Fruit fly (Drosophila melanogaster) whole organism, embryonic: Measurements from ENCODE around the gene rut.

ENCODE experiments used
- Atf3 ChIP-seq: fragments of 200-800 bp; sonication (Bioruptor generic); optimal IDR thresholded peaks from 3 replicates; lab custom pipeline; 2016; ENCODE audit warnings: missing biosample characterization, missing genetic modification characterization
- Atf6 ChIP-seq: fragments of 200-800 bp; sonication (Bioruptor generic); IDR thresholded peaks from 2 replicates; pipeline ENCODE4 v1.3.6; 2022; ENCODE audit warnings: missing biosample characterization, missing genetic modification characterization
- C15 ChIP-seq: fragments of 200-800 bp; sonication (Bioruptor generic); IDR thresholded peaks from 3 replicates; pipeline ENCODE4 v1.3.6; 2022; ENCODE audit warnings: missing biosample characterization, missing genetic modification characterization
- CG10209 ChIP-seq: fragments of 200-800 bp; sonication (Bioruptor generic); optimal IDR thresholded peaks from 3 replicates; lab custom pipeline; 2017; ENCODE audit warnings: missing biosample characterization, mild to moderate bottlenecking, missing genetic modification characterization, missing genetic modification reagents
- CG10366 ChIP-seq: fragments of 200-800 bp; sonication (Bioruptor generic); IDR thresholded peaks from 2 replicates; pipeline ENCODE4 v1.3.6; 2022; ENCODE audit warnings: missing biosample characterization, missing genetic modification characterization
- CG10565 ChIP-seq: fragments of 200-800 bp; sonication (Bioruptor generic); optimal IDR thresholded peaks from 3 replicates; lab custom pipeline; 2016; ENCODE audit warnings: missing biosample characterization, mild to moderate bottlenecking, missing genetic modification characterization
- CG13123 ChIP-seq: fragments of 200-800 bp; sonication (Bioruptor generic); optimal IDR thresholded peaks from 2 replicates; lab custom pipeline; 2016; ENCODE audit warnings: missing biosample characterization, missing genetic modification characterization
- CG13894 ChIP-seq: fragments of 200-800 bp; sonication (Bioruptor generic); optimal IDR thresholded peaks from 3 replicates; lab custom pipeline; 2018; ENCODE audit warnings: missing biosample characterization, mild to moderate bottlenecking, missing genetic modification characterization, moderate library complexity
- CG14050 ChIP-seq: fragments of 200-800 bp; sonication (Bioruptor generic); IDR thresholded peaks from 3 replicates; pipeline ENCODE4 v1.3.6; 2022; ENCODE audit warnings: missing biosample characterization, missing genetic modification characterization
- CG15479 ChIP-seq: fragments of 200-800 bp; sonication (Bioruptor generic); optimal IDR thresholded peaks from 3 replicates; lab custom pipeline; 2019; ENCODE audit warnings: missing biosample characterization, mild to moderate bottlenecking, missing genetic modification characterization, moderate library complexity
- CG15601 ChIP-seq: fragments of 200-800 bp; sonication (Bioruptor generic); optimal IDR thresholded peaks from 3 replicates; lab custom pipeline; 2019; ENCODE audit warnings: missing biosample characterization, mild to moderate bottlenecking, missing genetic modification characterization, moderate library complexity
- CG15696 ChIP-seq: fragments of 200-800 bp; sonication (Bioruptor generic); optimal IDR thresholded peaks from 2 replicates; lab custom pipeline; 2019; ENCODE audit warnings: missing biosample characterization, mild to moderate bottlenecking, missing genetic modification characterization, moderate library complexity
- CG16779 ChIP-seq: fragments of 200-800 bp; sonication (Bioruptor generic); IDR thresholded peaks from 2 replicates; pipeline ENCODE4 v1.3.6; 2022; ENCODE audit warnings: missing biosample characterization, missing genetic modification characterization
- CG17361 ChIP-seq: fragments of 200-800 bp; sonication (Bioruptor generic); IDR thresholded peaks from 3 replicates; pipeline ENCODE4 v1.3.6; 2022; ENCODE audit warnings: missing biosample characterization, missing genetic modification characterization
- CG2116 ChIP-seq: fragments of 200-800 bp; sonication (Bioruptor generic); optimal IDR thresholded peaks from 3 replicates; lab custom pipeline; 2018; ENCODE audit warnings: missing biosample characterization, mild to moderate bottlenecking, missing genetic modification characterization
- CG3065 ChIP-seq: fragments of 200-800 bp; sonication (Bioruptor generic); optimal IDR thresholded peaks from 2 replicates; lab custom pipeline; 2016; ENCODE audit warnings: missing biosample characterization, missing genetic modification characterization
- CG31224 ChIP-seq: fragments of 200-800 bp; sonication (Bioruptor generic); IDR thresholded peaks from 2 replicates; pipeline ENCODE4 v1.3.6; 2022; ENCODE audit warnings: missing biosample characterization, missing genetic modification characterization
- CG31441 ChIP-seq: fragments of 200-800 bp; sonication (Bioruptor generic); IDR thresholded peaks from 2 replicates; pipeline ENCODE4 v1.3.6; 2022; ENCODE audit warnings: missing biosample characterization, missing genetic modification characterization
- CG34224 ChIP-seq: fragments of 200-800 bp; sonication (Bioruptor generic); IDR thresholded peaks from 3 replicates; pipeline ENCODE4 v1.3.6; 2022; ENCODE audit warnings: missing biosample characterization, missing genetic modification characterization; ENCODE audit not compliant: partially characterized antibody
- CG4404 ChIP-seq: fragments of 200-800 bp; sonication (Bioruptor generic); IDR thresholded peaks from 2 replicates; pipeline ENCODE4 v1.3.6; 2022; ENCODE audit warnings: missing biosample characterization, missing genetic modification characterization
- CG8089 ChIP-seq: fragments of 200-800 bp; sonication (Bioruptor generic); optimal IDR thresholded peaks from 3 replicates; lab custom pipeline; 2016; ENCODE audit warnings: missing biosample characterization, missing genetic modification characterization
- CHES-1-like ChIP-seq: fragments of 200-800 bp; sonication (Bioruptor generic); optimal IDR thresholded peaks from 2 replicates; lab custom pipeline; 2016; ENCODE audit warnings: missing biosample characterization, missing genetic modification characterization
- Dll ChIP-seq: fragments of 200-800 bp; sonication (Bioruptor generic); IDR thresholded peaks from 4 replicates; pipeline ENCODE4 v1.3.6; 2022; ENCODE audit warnings: missing biosample characterization, missing genetic modification characterization; ENCODE audit not compliant: partially characterized antibody
- Dref ChIP-seq: fragments of 200-800 bp; sonication (Bioruptor generic); IDR thresholded peaks from 2 replicates; pipeline ENCODE4 v1.3.6; 2022; ENCODE audit warnings: missing biosample characterization, missing genetic modification characterization
- Drgx ChIP-seq: fragments of 200-800 bp; sonication (Bioruptor generic); IDR thresholded peaks from 2 replicates; pipeline ENCODE4 v1.3.6; 2022; ENCODE audit warnings: missing biosample characterization, missing genetic modification characterization
- Fer2 ChIP-seq: fragments of 200-800 bp; sonication (Bioruptor generic); optimal IDR thresholded peaks from 2 replicates; lab custom pipeline; 2018; ENCODE audit warnings: missing biosample characterization, mild to moderate bottlenecking, missing genetic modification characterization, moderate library complexity
- Fer3 ChIP-seq: fragments of 200-800 bp; sonication (Bioruptor generic); optimal IDR thresholded peaks from 2 replicates; lab custom pipeline; 2018; ENCODE audit warnings: missing biosample characterization, mild to moderate bottlenecking, missing genetic modification characterization, moderate library complexity
- GATAe ChIP-seq: fragments of 200-800 bp; sonication (Bioruptor generic); conservative IDR thresholded peaks from 2 replicates; pipeline ENCODE4 v1.3.6; 2022; ENCODE audit warnings: missing biosample characterization, missing genetic modification characterization
- HmgD ChIP-seq: fragments of 200-800 bp; sonication (Bioruptor generic); optimal IDR thresholded peaks from 3 replicates; lab custom pipeline; 2016; ENCODE audit warnings: missing biosample characterization, missing genetic modification characterization
- MBD-R2 ChIP-seq: fragments of 200-800 bp; sonication (Bioruptor generic); IDR thresholded peaks from 2 replicates; pipeline ENCODE4 v1.3.6; 2022; ENCODE audit warnings: missing biosample characterization, missing genetic modification characterization
- Mes4 ChIP-seq: fragments of 200-800 bp; sonication (Bioruptor generic); optimal IDR thresholded peaks from 2 replicates; lab custom pipeline; 2016; ENCODE audit warnings: missing biosample characterization, missing genetic modification characterization
- Nf-YB ChIP-seq: fragments of 200-800 bp; sonication (Bioruptor generic); optimal IDR thresholded peaks from 3 replicates; lab custom pipeline; 2019; ENCODE audit warnings: missing biosample characterization, mild to moderate bottlenecking, missing genetic modification characterization, moderate library complexity
- PHDP ChIP-seq: fragments of 200-800 bp; sonication (Bioruptor generic); optimal IDR thresholded peaks from 3 replicates; lab custom pipeline; 2018; ENCODE audit warnings: missing biosample characterization, mild to moderate bottlenecking, missing genetic modification characterization, moderate library complexity
- TFAM ChIP-seq: fragments of 200-800 bp; sonication (Bioruptor generic); optimal IDR thresholded peaks from 2 replicates; lab custom pipeline; 2017; ENCODE audit warnings: missing biosample characterization, missing genetic modification characterization, inconsistent platforms
- Tbp ChIP-seq: fragments of >200 bp; optimal IDR thresholded peaks from 2 replicates; lab custom pipeline; 2018; ENCODE audit warnings: missing biosample characterization, missing genetic modification characterization
- cad ChIP-seq: fragments of >200 bp; optimal IDR thresholded peaks from 2 replicates; lab custom pipeline; 2017; ENCODE audit warnings: missing biosample characterization, missing genetic modification characterization
- chif ChIP-seq, 2 experiments: fragments of 200-800 bp; sonication (Bioruptor generic); optimal IDR thresholded peaks; 3 replicates each; lab custom pipeline; 2016; ENCODE audit warnings: missing biosample characterization in 2 of 2, missing genetic modification characterization in 2 of 2
- chinmo ChIP-seq: fragments of 200-800 bp; sonication (Bioruptor generic); IDR thresholded peaks from 4 replicates; pipeline ENCODE4 v1.3.6; 2022; ENCODE audit warnings: missing biosample characterization, missing genetic modification characterization; ENCODE audit not compliant: partially characterized antibody
- cwo ChIP-seq: fragments of 200-800 bp; sonication (Bioruptor generic); optimal IDR thresholded peaks from 3 replicates; lab custom pipeline; 2017; ENCODE audit warnings: missing biosample characterization, missing genetic modification characterization, mild to moderate bottlenecking, moderate library complexity, missing genetic modification reagents
- da ChIP-seq: fragments of 200-800 bp; sonication (Bioruptor generic); optimal IDR thresholded peaks from 2 replicates; lab custom pipeline; 2016; ENCODE audit warnings: missing biosample characterization, missing genetic modification characterization
- fd3F ChIP-seq: fragments of 200-800 bp; sonication (Bioruptor generic); optimal IDR thresholded peaks from 2 replicates; lab custom pipeline; 2018; ENCODE audit warnings: missing biosample characterization, mild to moderate bottlenecking, missing genetic modification characterization, moderate library complexity
- her ChIP-seq: fragments of 200-800 bp; sonication (Bioruptor generic); optimal IDR thresholded peaks from 2 replicates; lab custom pipeline; 2016; ENCODE audit warnings: missing biosample characterization, missing genetic modification characterization
- kah ChIP-seq: fragments of 200-800 bp; sonication (Bioruptor generic); optimal IDR thresholded peaks from 2 replicates; lab custom pipeline; 2018; ENCODE audit warnings: missing biosample characterization, mild to moderate bottlenecking, missing genetic modification characterization
- kni ChIP-seq: fragments of 200-800 bp; sonication (Bioruptor generic); optimal IDR thresholded peaks from 3 replicates; lab custom pipeline; 2017; ENCODE audit warnings: mild to moderate bottlenecking, missing biosample characterization, missing genetic modification reagents, missing genetic modification characterization
- mirr ChIP-seq: fragments of 200-800 bp; sonication (Bioruptor generic); optimal IDR thresholded peaks from 3 replicates; lab custom pipeline; 2018; ENCODE audit warnings: missing biosample characterization, mild to moderate bottlenecking, missing genetic modification characterization
- nom ChIP-seq: fragments of 200-800 bp; sonication (Bioruptor generic); optimal IDR thresholded peaks from 2 replicates; lab custom pipeline; 2017; ENCODE audit warnings: missing biosample characterization, missing genetic modification characterization, mild to moderate bottlenecking, moderate library complexity, missing genetic modification reagents
- scrt ChIP-seq: fragments of 200-800 bp; sonication (Bioruptor generic); optimal IDR thresholded peaks from 2 replicates; lab custom pipeline; 2018; ENCODE audit warnings: missing biosample characterization, mild to moderate bottlenecking, missing genetic modification characterization, moderate library complexity
- so ChIP-seq: fragments of 200-800 bp; sonication (Bioruptor generic); IDR thresholded peaks from 3 replicates; pipeline ENCODE4 v1.3.6; 2022; ENCODE audit warnings: missing biosample characterization, missing genetic modification characterization
- tna ChIP-seq: fragments of 200-800 bp; sonication (Bioruptor generic); IDR thresholded peaks from 2 replicates; pipeline ENCODE4 v1.3.6; 2022; ENCODE audit warnings: missing biosample characterization, missing genetic modification characterization; ENCODE audit not compliant: partially characterized antibody
- zfh2 ChIP-seq: fragments of 200-800 bp; sonication (Bioruptor generic); optimal IDR thresholded peaks from 2 replicates; lab custom pipeline; 2016; ENCODE audit warnings: missing biosample characterization, missing genetic modification characterization

rut gene

dm6 chrX:14825922-14826617 lies at the start of gene rut (continued):
- TF ChIP-seq CG10565 (GFP tag; lab: Kevin White, UChicago) (no peak), so (GFP tag; lab: Robert Waterston, UW) (no peak), Dref (GFP tag; lab: Robert Waterston, UW) (peak; percentile 63), CG16779 (no peak; the same call in 1 of the 2 replicates), CG17361 (GFP tag; lab: Robert Waterston, UW) (no peak), CG3065 (GFP tag; lab: Kevin White, UChicago) (no peak), GATAe (GFP tag; lab: Robert Waterston, UW) (no peak), Tbp (GFP tag; lab: Kevin White, UChicago) (no peak), CG13894 (tag; lab: Kevin White, UChicago) (peak; percentile 20), zfh2 (peak; percentile 8), Mes4 (GFP tag; lab: Kevin White, UChicago) (no peak), fd3F (GFP tag; lab: Kevin White, UChicago) (no peak), chinmo (GFP tag; lab: Robert Waterston, UW) (peak; percentile 97), Nf-YB (GFP tag; lab: Kevin White, UChicago) (no peak), Atf3 (GFP tag; lab: Kevin White, UChicago) (no peak), CG15601 (tag; lab: Kevin White, UChicago) (no peak), scrt (GFP tag; lab: Kevin White, UChicago) (no peak), Fer2 (tag; lab: Kevin White, UChicago) (no peak), CG8089 (no peak), CG15696 (no peak), MBD-R2 (GFP tag; lab: Robert Waterston, UW) (peak; percentile 43; the same call in 1 of the 2 replicates), CG2116 (GFP tag; lab: Kevin White, UChicago) (peak; percentile 17), CG31224 (GFP tag; lab: Robert Waterston, UW) (no peak), CG10366 (GFP tag; lab: Robert Waterston, UW) (peak; percentile 22; the same call in 1 of the 2 replicates), CG34224 (GFP tag; lab: Robert Waterston, UW) (peak; percentile 89), mirr (GFP tag; lab: Kevin White, UChicago) (no peak), CHES-1-like (GFP tag; lab: Kevin White, UChicago) (no peak), kni (GFP tag; lab: Kevin White, UChicago) (no peak), da (GFP tag; lab: Kevin White, UChicago) (no peak), CG4404 (no peak), cad (no peak), CG31441 (no peak), PHDP (peak; percentile 15), kah (GFP tag; lab: Kevin White, UChicago) (no peak), C15 (no peak), cwo (GFP tag; lab: Kevin White, UChicago) (no peak), chif (GFP tag; optimal IDR thresholded peaks at IDR 0.05; lab: Kevin White, UChicago) (no peak), TFAM (GFP tag; lab: Kevin White, UChicago) (no peak), Drgx (GFP tag; lab: Robert Waterston, UW) (peak; percentile 50), Atf6 (GFP tag; lab: Robert Waterston, UW) (no peak), Fer3 (tag; lab: Kevin White, UChicago) (no peak), HmgD (GFP tag; lab: Kevin White, UChicago) (peak; percentile 3), her (GFP tag; lab: Kevin White, UChicago) (no peak), nom (GFP tag; lab: Kevin White, UChicago) (peak; percentile 11), tna (GFP tag; lab: Robert Waterston, UW) (peak; percentile 93), CG15479 (no peak), CG10209 (GFP tag; lab: Kevin White, UChicago) (no peak), CG13123 (GFP tag; lab: Kevin White, UChicago) (no peak), Dll (GFP tag; lab: Robert Waterston, UW) (peak; percentile 90), CG14050 (GFP tag; lab: Robert Waterston, UW) (no peak)
